Fruit fly (Drosophila melanogaster) whole organism: ENCODE measurements around the gene CG18542.

Experiments used
- CG8478 ChIP-seq: fragments of >200 bp; optimal IDR thresholded peaks from 2 replicates; lab custom pipeline; 2018; ENCODE audit warnings: inconsistent platforms
- Dll ChIP-seq: fragments of >200 bp; optimal IDR thresholded peaks from 2 replicates; lab custom pipeline; 2017
- EcR ChIP-seq, 2 experiments: fragments of >200 bp; optimal IDR thresholded peaks; 2 replicates each; lab custom pipeline; 2017; ENCODE audit warnings: missing biosample characterization in 2 of 2, missing genetic modification characterization in 2 of 2, missing genetic modification reagents in 2 of 2
- pan ChIP-seq: fragments of >200 bp; optimal IDR thresholded peaks from 2 replicates; lab custom pipeline; 2017
- psq ChIP-seq: fragments of >200 bp; optimal IDR thresholded peaks from 2 replicates; lab custom pipeline; 2017
- usp ChIP-seq: fragments of >200 bp; optimal IDR thresholded peaks from 2 replicates; lab custom pipeline; 2017; ENCODE audit warnings: missing biosample characterization, missing genetic modification characterization, mixed read lengths

The CG18542 gene

dm6 chr3R:9705008-9705628 lies 19.6 kb downstream of the CG18542 start, which contains the start of gene Unc-115a:
Gene Unc-115a (minus strand): TSS chr3R:9705417.
- TF ChIP-seq psq (lab: Kevin White, UChicago) (no peak), usp (GFP tag; lab: Kevin White, UChicago) (no peak), EcR (GFP tag; optimal IDR thresholded peaks at IDR 0.05; lab: Kevin White, UChicago) (no peak), CG8478 (lab: Kevin White, UChicago) (no peak)

- no peak for TF ChIP-seq CG8478 (lab: Kevin White, UChicago)
- no peak for TF ChIP-seq EcR (GFP tag; optimal IDR thresholded peaks at IDR 0.05; lab: Kevin White, UChicago)
- TF ChIP-seq usp (GFP tag; lab: Kevin White, UChicago) = no peak
- no peak for TF ChIP-seq Dll (lab: Kevin White, UChicago)
- no peak for TF ChIP-seq psq (lab: Kevin White, UChicago)
- TF ChIP-seq pan (lab: Kevin White, UChicago) = no peak
Observed at dm6 chr3R:9710228-9710627, 24.7 kb downstream of the CG18542 start.

- no peak for TF ChIP-seq usp (GFP tag; lab: Kevin White, UChicago)
- TF ChIP-seq CG8478 (lab: Kevin White, UChicago) = no peak
- TF ChIP-seq psq (lab: Kevin White, UChicago) = no peak
- TF ChIP-seq EcR (GFP tag; optimal IDR thresholded peaks at IDR 0.05; lab: Kevin White, UChicago) = no peak
- TF ChIP-seq Dll (lab: Kevin White, UChicago) = no peak
- no peak for TF ChIP-seq pan (lab: Kevin White, UChicago)
Observed at dm6 chr3R:9710886-9711285, 25.3 kb downstream of the CG18542 start, which contains the start of the genes trbd and dmt. Gene trbd (minus strand): TSS chr3R:9711037. Gene dmt (plus strand): TSS chr3R:9711142.

- TF ChIP-seq usp (GFP tag; lab: Kevin White, UChicago) (no peak), psq (lab: Kevin White, UChicago) (no peak), CG8478 (lab: Kevin White, UChicago) (peak; percentile 21)
Observed at dm6 chr3R:9725121-9725956, 39.8 kb downstream of the CG18542 start, which contains the start of gene hyd. Gene hyd (minus strand): TSS chr3R:9725615.

dm6 chr3R:9730784-9731183 lies 45.2 kb downstream of the CG18542 start, which contains the start of gene FoxP:
Gene FoxP (minus strand): TSS chr3R:9730872.
- TF ChIP-seq psq (lab: Kevin White, UChicago) (no peak), pan (lab: Kevin White, UChicago) (no peak), CG8478 (lab: Kevin White, UChicago) (no peak), usp (GFP tag; lab: Kevin White, UChicago) (no peak), EcR (GFP tag; optimal IDR thresholded peaks at IDR 0.05; lab: Kevin White, UChicago) (no peak), Dll (lab: Kevin White, UChicago) (no peak)

- TF ChIP-seq pan (lab: Kevin White, UChicago) = no peak
- TF ChIP-seq Dll (lab: Kevin White, UChicago) = no peak
- TF ChIP-seq usp (GFP tag; lab: Kevin White, UChicago) = no peak
- no peak for TF ChIP-seq EcR (GFP tag; optimal IDR thresholded peaks at IDR 0.05; lab: Kevin White, UChicago)
- no peak for TF ChIP-seq psq (lab: Kevin White, UChicago)
- no peak for TF ChIP-seq CG8478 (lab: Kevin White, UChicago)
Observed at dm6 chr3R:9733150-9733549, 47.6 kb downstream of the CG18542 start, which contains the start of gene alphaTub85E. Gene alphaTub85E (minus strand): TSS chr3R:9733250.

- TF ChIP-seq CG8478 (lab: Kevin White, UChicago) (no peak), EcR (GFP tag; optimal IDR thresholded peaks at IDR 0.05; lab: Kevin White, UChicago) (no peak), psq (lab: Kevin White, UChicago) (no peak), pan (lab: Kevin White, UChicago) (no peak), usp (GFP tag; lab: Kevin White, UChicago) (no peak), Dll (lab: Kevin White, UChicago) (no peak)
Observed at dm6 chr3R:9735151-9735550, 49.6 kb downstream of the CG18542 start.
